Worm (Caenorhabditis elegans): Measurements from ENCODE around the gene gfat-2.

DNA sequence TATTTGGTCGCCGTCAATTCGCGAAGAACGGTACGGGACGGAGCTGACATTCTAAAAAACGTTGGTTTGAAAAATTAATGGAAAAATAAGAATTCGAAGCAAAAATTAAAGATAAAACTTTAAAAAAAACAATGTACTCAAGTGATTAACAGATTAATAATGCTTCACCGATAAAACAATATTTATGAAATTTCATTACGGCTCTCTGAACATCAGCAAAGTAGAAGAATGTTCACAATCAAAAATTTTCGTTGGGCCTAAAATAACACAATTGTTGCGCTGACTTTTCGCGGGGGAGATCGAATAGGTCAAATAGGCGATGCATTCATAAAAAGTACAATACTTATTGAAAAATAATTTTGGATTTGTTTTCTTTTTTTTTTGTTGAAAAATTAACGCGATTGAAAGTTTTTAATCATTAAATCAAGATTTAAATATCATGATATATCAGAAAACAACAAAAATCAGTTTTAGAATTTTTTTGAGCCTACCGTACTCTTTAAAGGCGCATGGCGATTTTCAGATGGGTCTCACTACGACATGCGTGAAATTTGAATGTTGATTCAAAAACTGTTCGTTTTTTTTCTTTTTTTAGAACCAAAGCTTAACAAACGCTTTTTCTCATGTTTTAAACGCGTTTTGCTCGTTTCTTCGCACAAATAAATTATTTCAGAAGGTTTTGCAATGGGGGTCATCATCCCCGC, 6.6 kb upstream of the gfat-2 start, which contains the start of the genes memi-3 and cyp-31A2:
- no peak for TF ChIP-seq nhr-28 (tag; optimal IDR thresholded peaks at IDR 0.05)
- TF ChIP-seq pha-4 (tag; optimal IDR thresholded peaks at IDR 0.05) = no peak
- TF ChIP-seq nhr-76 (tag; optimal IDR thresholded peaks at IDR 0.05) = no peak
- TF ChIP-seq unc-39 (tag; optimal IDR thresholded peaks at IDR 0.05) = no peak
- TF ChIP-seq elt-3 (tag; optimal IDR thresholded peaks at IDR 0.05) = no peak
- no peak for TF ChIP-seq ztf-11 (tag; optimal IDR thresholded peaks at IDR 0.05)
- TF ChIP-seq unc-62 (GFP tag; optimal IDR thresholded peaks at IDR 0.05) = no peak
- no peak for TF ChIP-seq mab-5 (tag; optimal IDR thresholded peaks at IDR 0.05)

All from whole organism, mixed stage, embryonic.